1 fruit fly cellular context compared by ENCODE assay signal in the genomic region with DNA sequence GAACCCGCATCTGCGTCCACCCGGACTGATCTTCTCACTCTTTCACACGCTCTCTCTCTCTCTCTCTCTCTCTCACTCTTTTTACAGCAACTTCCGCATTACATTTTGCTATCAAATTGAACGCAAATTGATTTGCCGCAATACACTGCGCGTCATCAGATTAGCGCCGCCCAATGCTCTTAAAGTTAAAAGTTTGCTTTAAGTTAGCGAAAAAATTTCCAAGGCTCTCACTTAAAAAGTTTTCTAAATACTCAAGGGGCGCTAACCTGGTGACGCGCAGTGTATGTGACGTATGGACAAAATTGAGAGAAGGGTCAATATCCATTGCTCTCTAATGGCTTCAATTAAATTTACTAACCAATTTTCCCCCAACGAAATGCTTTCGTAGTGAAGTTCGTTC.
TF ChIP-seq lines count a peak whose summit lies in the region.

No protein-coding gene starts in this region.

TF ChIP-seq in whole organism, embryonic, 481 proteins besides CTCF, POLR2A, EP300 and RAD21 (continued from another document and continues in another):
- TF ChIP-seq CrebB (tag; optimal IDR thresholded peaks at IDR 0.05; lab: Kevin White, UChicago): peak; percentile 80
- peak; percentile 76 for TF ChIP-seq ttk (GFP tag; IDR thresholded peaks at IDR 0.05; lab: Robert Waterston, UW)
- TF ChIP-seq cg (GFP tag; optimal IDR thresholded peaks at IDR 0.05; lab: Kevin White, UChicago): no peak
- TF ChIP-seq Eip74EF (GFP tag; optimal IDR thresholded peaks at IDR 0.05; lab: Kevin White, UChicago): peak in 1 of 2 experiments; percentile 90
- peak; percentile 44 for TF ChIP-seq kni (GFP tag; optimal IDR thresholded peaks at IDR 0.05; lab: Kevin White, UChicago)
- TF ChIP-seq CG10979 (tag; optimal IDR thresholded peaks at IDR 0.05; lab: Kevin White, UChicago): peak; percentile 82
- TF ChIP-seq CkIIα-i1 (GFP tag; IDR thresholded peaks at IDR 0.05; lab: Robert Waterston, UW): peak; percentile 46; the same call in 1 of the 2 replicates
- TF ChIP-seq B-H2 (GFP tag; optimal IDR thresholded peaks at IDR 0.05; lab: Kevin White, UChicago): peak; percentile 80
- TF ChIP-seq jigr1 (GFP tag; IDR thresholded peaks at IDR 0.05; lab: Robert Waterston, UW): peak; percentile 54; the same call in 1 of the 3 replicates
- TF ChIP-seq eve (GFP tag; optimal IDR thresholded peaks at IDR 0.05; lab: Kevin White, UChicago): peak in 1 of 2 experiments; percentile 82
- peak; percentile 79 for TF ChIP-seq BtbVII (GFP tag; optimal IDR thresholded peaks at IDR 0.05; lab: Kevin White, UChicago)
- TF ChIP-seq ato (GFP tag; IDR thresholded peaks at IDR 0.05; lab: Robert Waterston, UW; ENCODE audit: partially characterized antibody): no peak
- peak; percentile 66; the same call in 1 of the 2 replicates for TF ChIP-seq CG43689 (GFP tag; IDR thresholded peaks at IDR 0.05; lab: Robert Waterston, UW)
- TF ChIP-seq CG13624 (GFP tag; optimal IDR thresholded peaks at IDR 0.05; lab: Kevin White, UChicago): peak; percentile 85
- no peak for TF ChIP-seq knrl (GFP tag; IDR thresholded peaks at IDR 0.05; lab: Robert Waterston, UW; ENCODE audit: partially characterized antibody)
- peak; percentile 90 for TF ChIP-seq dpn (GFP tag; optimal IDR thresholded peaks at IDR 0.05; lab: Kevin White, UChicago)
- peak; percentile 81 for TF ChIP-seq CG4820 (GFP tag; optimal IDR thresholded peaks at IDR 0.05; lab: Kevin White, UChicago)
- TF ChIP-seq Kr (GFP tag; optimal IDR thresholded peaks at IDR 0.05; lab: Kevin White, UChicago): peak; percentile 15
- TF ChIP-seq HHEX (GFP tag; optimal IDR thresholded peaks at IDR 0.05; lab: Kevin White, UChicago): peak; percentile 86
- TF ChIP-seq abd-A (tag; optimal IDR thresholded peaks at IDR 0.05; lab: Kevin White, UChicago): no peak
- peak; percentile 87 for TF ChIP-seq nmo (GFP tag; optimal IDR thresholded peaks at IDR 0.05; lab: Kevin White, UChicago)
- peak; percentile 87 for TF ChIP-seq chn (GFP tag; optimal IDR thresholded peaks at IDR 0.05; lab: Kevin White, UChicago)
- peak; percentile 88 for TF ChIP-seq Oli (tag; optimal IDR thresholded peaks at IDR 0.05; lab: Kevin White, UChicago)
- TF ChIP-seq sima (GFP tag; optimal IDR thresholded peaks at IDR 0.05; lab: Kevin White, UChicago): peak; percentile 67
- TF ChIP-seq vnd (GFP tag; IDR thresholded peaks at IDR 0.05; lab: Robert Waterston, UW; ENCODE audit: partially characterized antibody): no peak
- TF ChIP-seq nau (GFP tag; optimal IDR thresholded peaks at IDR 0.05; lab: Kevin White, UChicago): peak; percentile 81
- peak; percentile 55; the same call in 1 of the 2 replicates for TF ChIP-seq CG4360 (GFP tag; IDR thresholded peaks at IDR 0.05; lab: Robert Waterston, UW)
- TF ChIP-seq CG33213 (GFP tag; optimal IDR thresholded peaks at IDR 0.05; lab: Kevin White, UChicago): peak; percentile 84
- peak; percentile 50 for TF ChIP-seq trh (GFP tag; optimal IDR thresholded peaks at IDR 0.05; lab: Kevin White, UChicago)
- peak; percentile 56; the same call in 2 of the 3 replicates for TF ChIP-seq CG11093 (GFP tag; IDR thresholded peaks at IDR 0.05; lab: Robert Waterston, UW)
- peak; percentile 69 for TF ChIP-seq CG5180 (GFP tag; optimal IDR thresholded peaks at IDR 0.05; lab: Kevin White, UChicago)
- TF ChIP-seq CG2199 (GFP tag; IDR thresholded peaks at IDR 0.05; lab: Robert Waterston, UW): peak; percentile 72; the same call in 2 of the 3 replicates
- peak; percentile 90 for TF ChIP-seq her (GFP tag; optimal IDR thresholded peaks at IDR 0.05; lab: Kevin White, UChicago)
- peak; percentile 77 for TF ChIP-seq MTF-1 (GFP tag; optimal IDR thresholded peaks at IDR 0.05; lab: Kevin White, UChicago; ENCODE audit: borderline replicate concordance)
- peak; percentile 82 for TF ChIP-seq CG17385 (GFP tag; optimal IDR thresholded peaks at IDR 0.05; lab: Kevin White, UChicago)
- peak; percentile 79 for TF ChIP-seq onecut (GFP tag; IDR thresholded peaks at IDR 0.05; lab: Robert Waterston, UW)
- TF ChIP-seq pb (GFP tag; optimal IDR thresholded peaks at IDR 0.05; lab: Kevin White, UChicago): peak; percentile 88
- peak; percentile 74 for TF ChIP-seq odd (GFP tag; optimal IDR thresholded peaks at IDR 0.05; lab: Kevin White, UChicago)
- TF ChIP-seq CG11723 (GFP tag; optimal IDR thresholded peaks at IDR 0.05; lab: Kevin White, UChicago): peak; percentile 56
- peak; percentile 55 for TF ChIP-seq CG6654 (GFP tag; optimal IDR thresholded peaks at IDR 0.05; lab: Kevin White, UChicago)
- TF ChIP-seq Sry-β (GFP tag; optimal IDR thresholded peaks at IDR 0.05; lab: Kevin White, UChicago): peak; percentile 21
- peak; percentile 71 for TF ChIP-seq CG17568 (GFP tag; optimal IDR thresholded peaks at IDR 0.05; lab: Kevin White, UChicago)
- peak; percentile 87 for TF ChIP-seq CG13424 (tag; optimal IDR thresholded peaks at IDR 0.05; lab: Kevin White, UChicago)
- TF ChIP-seq Sox102F (GFP tag; optimal IDR thresholded peaks at IDR 0.05; lab: Kevin White, UChicago): peak; percentile 92
- peak; percentile 88 for TF ChIP-seq repo (GFP tag; optimal IDR thresholded peaks at IDR 0.05; lab: Kevin White, UChicago)
- TF ChIP-seq Blimp-1 (GFP tag; optimal IDR thresholded peaks at IDR 0.05; lab: Kevin White, UChicago): peak; percentile 84
- TF ChIP-seq cas (GFP tag; IDR thresholded peaks at IDR 0.05; lab: Robert Waterston, UW): no peak
- 0 out of 2 replicates have a peak, but pooled peaks have one; percentile 33 for TF ChIP-seq CG16779 (GFP tag; IDR thresholded peaks at IDR 0.05; lab: Robert Waterston, UW)
- peak; percentile 85 for TF ChIP-seq CG32767 (GFP tag; IDR thresholded peaks at IDR 0.05; lab: Robert Waterston, UW)
- no peak for TF ChIP-seq CG16813 (GFP tag; IDR thresholded peaks at IDR 0.05; lab: Robert Waterston, UW; ENCODE audit: partially characterized antibody)
- TF ChIP-seq slbo (GFP tag; IDR thresholded peaks at IDR 0.05; lab: Robert Waterston, UW): peak; percentile 90
- no peak for TF ChIP-seq CG14860 (GFP tag; IDR thresholded peaks at IDR 0.05; lab: Robert Waterston, UW; ENCODE audit: partially characterized antibody)
- TF ChIP-seq CG4730 (GFP tag; IDR thresholded peaks at IDR 0.05; lab: Robert Waterston, UW): peak; percentile 46
- peak; percentile 68; the same call in 1 of the 2 replicates for TF ChIP-seq aop (GFP tag; IDR thresholded peaks at IDR 0.05; lab: Robert Waterston, UW)
- peak; percentile 84 for TF ChIP-seq phol (tag; optimal IDR thresholded peaks at IDR 0.05; lab: Kevin White, UChicago)
- peak; percentile 88 for TF ChIP-seq Xbp1 (GFP tag; optimal IDR thresholded peaks at IDR 0.05; lab: Kevin White, UChicago)
- TF ChIP-seq rib (GFP tag; IDR thresholded peaks at IDR 0.05; lab: Robert Waterston, UW): peak; percentile 74
- TF ChIP-seq CG10321 (GFP tag; IDR thresholded peaks at IDR 0.05; lab: Robert Waterston, UW): peak; percentile 55; the same call in 1 of the 2 replicates
- peak; percentile 61 for TF ChIP-seq Drgx (GFP tag; IDR thresholded peaks at IDR 0.05; lab: Robert Waterston, UW)
- peak; percentile 80 for TF ChIP-seq trem (tag; optimal IDR thresholded peaks at IDR 0.05; lab: Kevin White, UChicago)
- TF ChIP-seq croc (GFP tag; conservative IDR thresholded peaks at IDR 0.05; lab: Robert Waterston, UW): peak; percentile 68
- TF ChIP-seq hbn (GFP tag; IDR thresholded peaks at IDR 0.05; lab: Robert Waterston, UW; ENCODE audit: partially characterized antibody): no peak
- TF ChIP-seq CG7357 (GFP tag; IDR thresholded peaks at IDR 0.05; lab: Robert Waterston, UW): peak; percentile 78
- peak; percentile 85 for TF ChIP-seq Xrp1 (GFP tag; IDR thresholded peaks at IDR 0.05; lab: Robert Waterston, UW)
- peak; percentile 83 for TF ChIP-seq D19A (tag; optimal IDR thresholded peaks at IDR 0.05; lab: Kevin White, UChicago)
- TF ChIP-seq HLH3B (GFP tag; IDR thresholded peaks at IDR 0.05; lab: Robert Waterston, UW): peak; percentile 86
- TF ChIP-seq CG10267 (tag; optimal IDR thresholded peaks at IDR 0.05; lab: Kevin White, UChicago): peak; percentile 78
- peak; percentile 80 for TF ChIP-seq CG14014 (GFP tag; IDR thresholded peaks at IDR 0.05; lab: Robert Waterston, UW)
- peak; percentile 81 for TF ChIP-seq CG15601 (tag; optimal IDR thresholded peaks at IDR 0.05; lab: Kevin White, UChicago)
- TF ChIP-seq gce (GFP tag; IDR thresholded peaks at IDR 0.05; lab: Robert Waterston, UW): peak; percentile 63; the same call in 1 of the 3 replicates
- TF ChIP-seq chif (GFP tag; optimal IDR thresholded peaks at IDR 0.05; lab: Kevin White, UChicago): peak; percentile 82 to 88
- TF ChIP-seq fd102C (GFP tag; optimal IDR thresholded peaks at IDR 0.05; lab: Kevin White, UChicago): peak; percentile 3
- peak; percentile 15 for TF ChIP-seq ab (GFP tag; optimal IDR thresholded peaks at IDR 0.05; lab: Kevin White, UChicago)
- peak; percentile 85 for TF ChIP-seq stc (GFP tag; IDR thresholded peaks at IDR 0.05; lab: Robert Waterston, UW)
- TF ChIP-seq CG3065 (GFP tag; optimal IDR thresholded peaks at IDR 0.05; lab: Kevin White, UChicago): peak; percentile 74
- TF ChIP-seq fd3F (GFP tag; optimal IDR thresholded peaks at IDR 0.05; lab: Kevin White, UChicago): peak; percentile 79
- TF ChIP-seq Optix (GFP tag; IDR thresholded peaks at IDR 0.05; lab: Robert Waterston, UW): peak; percentile 86
- TF ChIP-seq CG12219 (GFP tag; optimal IDR thresholded peaks at IDR 0.05; lab: Kevin White, UChicago): peak; percentile 81
- TF ChIP-seq CG6791 (GFP tag; IDR thresholded peaks at IDR 0.05; lab: Robert Waterston, UW; ENCODE audit: partially characterized antibody): 0 out of 3 replicates have a peak, but pooled peaks have one; percentile 25
- peak; percentile 74 for TF ChIP-seq CG15514 (GFP tag; optimal IDR thresholded peaks at IDR 0.05; lab: Kevin White, UChicago)
- TF ChIP-seq kay (GFP tag; optimal IDR thresholded peaks at IDR 0.05; lab: Kevin White, UChicago): peak; percentile 59
- peak; percentile 64 for TF ChIP-seq fd64A (GFP tag; optimal IDR thresholded peaks at IDR 0.05; lab: Kevin White, UChicago)
- TF ChIP-seq CG17361 (GFP tag; IDR thresholded peaks at IDR 0.05; lab: Robert Waterston, UW): peak; percentile 90
- peak; percentile 65 for TF ChIP-seq CG8359 (GFP tag; optimal IDR thresholded peaks at IDR 0.05; lab: Kevin White, UChicago; ENCODE audit: borderline replicate concordance)
- TF ChIP-seq mirr (GFP tag; optimal IDR thresholded peaks at IDR 0.05; lab: Kevin White, UChicago): peak; percentile 76
- peak; percentile 64 for TF ChIP-seq Vsx1 (GFP tag; optimal IDR thresholded peaks at IDR 0.05; lab: Kevin White, UChicago)
- no peak for TF ChIP-seq Opbp (GFP tag; IDR thresholded peaks at IDR 0.05; lab: Robert Waterston, UW; ENCODE audit: partially characterized antibody)
- TF ChIP-seq Ravus (GFP tag; IDR thresholded peaks at IDR 0.05; lab: Robert Waterston, UW): peak; percentile 61
- TF ChIP-seq NC2β (GFP tag; optimal IDR thresholded peaks at IDR 0.05; lab: Kevin White, UChicago): peak; percentile 82
- TF ChIP-seq run (tag; optimal IDR thresholded peaks at IDR 0.05; lab: Kevin White, UChicago): peak; percentile 68
- peak; percentile 90 for TF ChIP-seq Atf6 (GFP tag; IDR thresholded peaks at IDR 0.05; lab: Robert Waterston, UW)
- TF ChIP-seq tio (GFP tag; optimal IDR thresholded peaks at IDR 0.05; lab: Kevin White, UChicago): peak; percentile 87
- no peak for TF ChIP-seq nom (GFP tag; optimal IDR thresholded peaks at IDR 0.05; lab: Kevin White, UChicago)
- no peak for TF ChIP-seq Dp (GFP tag; optimal IDR thresholded peaks at IDR 0.05; lab: Kevin White, UChicago)
- no peak for TF ChIP-seq crol (GFP tag; IDR thresholded peaks at IDR 0.05; lab: Robert Waterston, UW)
- TF ChIP-seq CG11247 (GFP tag; IDR thresholded peaks at IDR 0.05; lab: Robert Waterston, UW): peak; percentile 69
- TF ChIP-seq CG12299 (tag; optimal IDR thresholded peaks at IDR 0.05; lab: Kevin White, UChicago): peak; percentile 72
- peak; percentile 62 for TF ChIP-seq CG2202 (tag; optimal IDR thresholded peaks at IDR 0.05; lab: Kevin White, UChicago)
- TF ChIP-seq CG7556 (GFP tag; optimal IDR thresholded peaks at IDR 0.05; lab: Kevin White, UChicago): peak; percentile 83
- TF ChIP-seq CG7963 (GFP tag; IDR thresholded peaks at IDR 0.05; lab: Robert Waterston, UW; ENCODE audit: partially characterized antibody): no peak
- peak; percentile 91 for TF ChIP-seq CG17359 (tag; optimal IDR thresholded peaks at IDR 0.05; lab: Kevin White, UChicago)
- no peak for TF ChIP-seq chinmo (GFP tag; IDR thresholded peaks at IDR 0.05; lab: Robert Waterston, UW; ENCODE audit: partially characterized antibody)
- peak; percentile 67 for TF ChIP-seq Nf-YC (tag; optimal IDR thresholded peaks at IDR 0.05; lab: Kevin White, UChicago)
- TF ChIP-seq E2f1 (GFP tag; IDR thresholded peaks at IDR 0.05; lab: Robert Waterston, UW): peak; percentile 70
- no peak for TF ChIP-seq CG15073 (GFP tag; optimal IDR thresholded peaks at IDR 0.05; lab: Kevin White, UChicago)
- peak; percentile 76 for TF ChIP-seq sd (tag; optimal IDR thresholded peaks at IDR 0.05; lab: Kevin White, UChicago)
- TF ChIP-seq CG1024 (GFP tag; IDR thresholded peaks at IDR 0.05; lab: Robert Waterston, UW): peak; percentile 60
- peak; percentile 64 for TF ChIP-seq CG14965 (GFP tag; optimal IDR thresholded peaks at IDR 0.05; lab: Kevin White, UChicago; ENCODE audit: borderline replicate concordance)
- TF ChIP-seq CG4282 (GFP tag; optimal IDR thresholded peaks at IDR 0.05; lab: Kevin White, UChicago): peak; percentile 63
- peak; percentile 89 for TF ChIP-seq CG18262 (tag; optimal IDR thresholded peaks at IDR 0.05; lab: Kevin White, UChicago)
- TF ChIP-seq maf-S (GFP tag; optimal IDR thresholded peaks at IDR 0.05; lab: Kevin White, UChicago): peak; percentile 77
- TF ChIP-seq CG1602 (GFP tag; optimal IDR thresholded peaks at IDR 0.05; lab: Kevin White, UChicago): peak; percentile 79
- peak; percentile 81 for TF ChIP-seq CG18619 (GFP tag; optimal IDR thresholded peaks at IDR 0.05; lab: Kevin White, UChicago)
- peak; percentile 61 for TF ChIP-seq twi (tag; optimal IDR thresholded peaks at IDR 0.05; lab: Kevin White, UChicago)
- TF ChIP-seq dysf (GFP tag; IDR thresholded peaks at IDR 0.05; lab: Robert Waterston, UW): peak; percentile 86
- peak; percentile 56 for TF ChIP-seq ac (GFP tag; optimal IDR thresholded peaks at IDR 0.05; lab: Kevin White, UChicago)
- peak; percentile 60 for TF ChIP-seq ssp (GFP tag; IDR thresholded peaks at IDR 0.05; lab: Robert Waterston, UW)
- peak; percentile 62; the same call in 2 of the 3 replicates for TF ChIP-seq CG6175 (GFP tag; IDR thresholded peaks at IDR 0.05; lab: Robert Waterston, UW)
- TF ChIP-seq Stat92E (GFP tag; optimal IDR thresholded peaks at IDR 0.05; lab: Kevin White, UChicago): no peak
- 0 out of 2 replicates have a peak, but pooled peaks have one; percentile 21 for TF ChIP-seq Poxn (GFP tag; IDR thresholded peaks at IDR 0.05; lab: Robert Waterston, UW)
- TF ChIP-seq CG10462 (GFP tag; optimal IDR thresholded peaks at IDR 0.05; lab: Kevin White, UChicago): peak; percentile 53
- TF ChIP-seq CHES-1-like (GFP tag; optimal IDR thresholded peaks at IDR 0.05; lab: Kevin White, UChicago): peak; percentile 84
